Fruit fly (Drosophila melanogaster) whole organism, prepupa: ENCODE results near the gene Uev1A.

Source experiments
- Blimp-1 ChIP-seq: fragments of 200-800 bp; sonication (Bioruptor generic); optimal IDR thresholded peaks from 3 replicates; lab custom pipeline; 2017; ENCODE audit warnings: missing biosample characterization, missing genetic modification characterization, mild to moderate bottlenecking, moderate library complexity, missing genetic modification reagents
- CG10631 ChIP-seq: fragments of 200-800 bp; sonication (Bioruptor generic); optimal IDR thresholded peaks from 2 replicates; lab custom pipeline; 2016; ENCODE audit warnings: missing biosample characterization, missing genetic modification characterization
- CG11902 ChIP-seq: fragments of 200-800 bp; sonication (Bioruptor generic); optimal IDR thresholded peaks from 3 replicates; lab custom pipeline; 2016; ENCODE audit warnings: missing biosample characterization, missing genetic modification characterization
- CG16779 ChIP-seq: fragments of 200-800 bp; sonication (Bioruptor generic); optimal IDR thresholded peaks from 3 replicates; lab custom pipeline; 2017; ENCODE audit warnings: missing biosample characterization, mild to moderate bottlenecking, missing genetic modification characterization
- CG32006 ChIP-seq: fragments of 200-800 bp; sonication (Bioruptor generic); optimal IDR thresholded peaks from 3 replicates; lab custom pipeline; 2017; ENCODE audit warnings: missing biosample characterization, mild to moderate bottlenecking, missing genetic modification characterization
- CG6163 ChIP-seq: fragments of 200-800 bp; sonication (Bioruptor generic); IDR thresholded peaks from 3 replicates; pipeline ENCODE4 v1.3.6; 2022; ENCODE audit warnings: missing biosample characterization, missing genetic modification characterization
- CG6854 ChIP-seq: fragments of 200-800 bp; sonication (Bioruptor generic); optimal IDR thresholded peaks from 2 replicates; lab custom pipeline; 2017; ENCODE audit warnings: missing biosample characterization, mild to moderate bottlenecking, missing genetic modification characterization
- CG7368 ChIP-seq: fragments of 200-800 bp; sonication (Bioruptor generic); optimal IDR thresholded peaks from 3 replicates; lab custom pipeline; 2016; ENCODE audit warnings: missing biosample characterization, missing genetic modification characterization
- Smox ChIP-seq: fragments of 200-800 bp; sonication (Bioruptor generic); optimal IDR thresholded peaks from 3 replicates; lab custom pipeline; 2016; ENCODE audit warnings: missing biosample characterization, missing genetic modification characterization
- Sox15 ChIP-seq: fragments of 200-800 bp; sonication (Bioruptor generic); optimal IDR thresholded peaks from 3 replicates; lab custom pipeline; 2016; ENCODE audit warnings: missing biosample characterization, missing genetic modification characterization
- net ChIP-seq: fragments of 200-800 bp; sonication (Bioruptor generic); optimal IDR thresholded peaks from 3 replicates; lab custom pipeline; 2016; ENCODE audit warnings: missing biosample characterization, missing genetic modification characterization

DNA sequence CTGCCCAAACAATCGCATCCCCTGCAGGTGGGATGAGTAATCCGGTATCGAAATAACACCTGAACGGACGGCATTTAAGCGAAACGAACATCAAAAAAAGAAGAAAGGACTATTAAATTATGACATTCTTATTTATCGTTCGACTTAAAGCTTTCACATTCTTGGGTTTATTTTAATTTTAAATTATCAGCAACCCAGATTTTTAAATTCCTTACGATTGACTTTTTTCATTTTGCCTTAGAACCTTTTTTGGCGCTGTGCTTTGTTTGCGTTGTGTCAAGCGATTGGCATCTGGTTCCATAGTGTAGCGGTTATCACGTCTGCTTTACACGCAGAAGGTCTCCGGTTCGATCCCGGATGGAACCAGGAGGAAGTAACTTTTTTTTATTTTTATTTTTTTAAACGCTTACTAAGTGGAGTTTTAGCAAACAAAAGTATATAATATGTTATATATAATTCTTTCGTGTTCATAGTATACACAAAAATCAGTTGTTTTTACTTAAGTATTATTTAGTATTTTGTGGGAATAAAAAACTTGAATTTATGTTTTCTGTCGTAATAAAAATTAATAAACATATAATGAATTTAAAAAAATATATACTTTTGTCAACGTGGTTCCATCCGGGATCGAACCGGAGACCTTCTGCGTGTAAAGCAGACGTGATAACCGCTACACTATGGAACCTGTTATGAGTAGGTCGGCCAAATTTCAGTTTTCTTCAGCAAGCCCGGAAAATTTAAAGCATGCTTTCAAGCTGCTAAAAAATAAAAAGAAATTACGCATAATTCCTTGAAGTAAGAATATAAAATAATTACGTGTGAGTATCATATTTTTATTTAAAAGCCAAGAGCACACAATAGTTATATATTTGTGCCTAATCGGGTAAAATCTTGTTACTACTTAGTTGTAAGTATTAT lies 9.7 kb downstream of the Uev1A start:
- TF ChIP-seq CG16779 (no peak), CG10631 (GFP tag; lab: Kevin White, UChicago) (no peak), net (GFP tag; lab: Kevin White, UChicago) (no peak), CG6163 (no peak), Blimp-1 (GFP tag; lab: Kevin White, UChicago) (no peak), Sox15 (no peak), CG11902 (GFP tag; lab: Kevin White, UChicago) (no peak), CG32006 (GFP tag; lab: Kevin White, UChicago) (no peak), Smox (GFP tag; lab: Kevin White, UChicago) (no peak), CG6854 (no peak), CG7368 (GFP tag; lab: Kevin White, UChicago) (no peak)
